Fruit fly (Drosophila melanogaster) whole organism, embryonic: ENCODE measurements around the gene alphaKap4.

Source experiments
- ATbp ChIP-seq: fragments of 200-800 bp; sonication (Bioruptor generic); optimal IDR thresholded peaks from 2 replicates; lab custom pipeline; 2017; ENCODE audit warnings: missing biosample characterization, mild to moderate bottlenecking, missing genetic modification characterization, missing genetic modification reagents
- CG10462 ChIP-seq: fragments of 200-800 bp; sonication (Bioruptor generic); optimal IDR thresholded peaks from 2 replicates; lab custom pipeline; 2016; ENCODE audit warnings: missing biosample characterization, missing genetic modification characterization
- CG10565 ChIP-seq: fragments of 200-800 bp; sonication (Bioruptor generic); optimal IDR thresholded peaks from 3 replicates; lab custom pipeline; 2016; ENCODE audit warnings: missing biosample characterization, mild to moderate bottlenecking, missing genetic modification characterization
- CG10654 ChIP-seq: fragments of 200-800 bp; sonication (Bioruptor generic); optimal IDR thresholded peaks from 2 replicates; lab custom pipeline; 2016; ENCODE audit warnings: missing biosample characterization, missing genetic modification characterization
- CG11093 ChIP-seq: fragments of 200-800 bp; sonication (Bioruptor generic); IDR thresholded peaks from 3 replicates; pipeline ENCODE4 v1.3.6; 2022; ENCODE audit warnings: missing biosample characterization, missing genetic modification characterization
- CG11723 ChIP-seq: fragments of 200-800 bp; sonication (Bioruptor generic); optimal IDR thresholded peaks from 2 replicates; lab custom pipeline; 2017; ENCODE audit warnings: missing biosample characterization, mild to moderate bottlenecking, missing genetic modification characterization
- CG12219 ChIP-seq: fragments of 200-800 bp; sonication (Bioruptor generic); optimal IDR thresholded peaks from 3 replicates; lab custom pipeline; 2018; ENCODE audit warnings: missing biosample characterization, mild to moderate bottlenecking, missing genetic modification characterization
- CG12299 ChIP-seq: fragments of 200-800 bp; sonication (Bioruptor generic); optimal IDR thresholded peaks from 2 replicates; lab custom pipeline; 2018; ENCODE audit warnings: missing biosample characterization, mild to moderate bottlenecking, missing genetic modification characterization
- CG12942 ChIP-seq: fragments of 200-800 bp; sonication (Bioruptor generic); optimal IDR thresholded peaks from 3 replicates; lab custom pipeline; 2016; ENCODE audit warnings: missing biosample characterization, missing genetic modification characterization
- CG15479 ChIP-seq: fragments of 200-800 bp; sonication (Bioruptor generic); optimal IDR thresholded peaks from 3 replicates; lab custom pipeline; 2019; ENCODE audit warnings: missing biosample characterization, mild to moderate bottlenecking, missing genetic modification characterization, moderate library complexity
- CG15696 ChIP-seq: fragments of 200-800 bp; sonication (Bioruptor generic); optimal IDR thresholded peaks from 2 replicates; lab custom pipeline; 2019; ENCODE audit warnings: missing biosample characterization, mild to moderate bottlenecking, missing genetic modification characterization, moderate library complexity
- CG1603 ChIP-seq: fragments of 200-800 bp; sonication (Bioruptor generic); optimal IDR thresholded peaks from 2 replicates; lab custom pipeline; 2019; ENCODE audit warnings: missing biosample characterization, mild to moderate bottlenecking, missing genetic modification characterization, moderate library complexity
- CG18262 ChIP-seq: fragments of 200-800 bp; optimal IDR thresholded peaks from 3 replicates; lab custom pipeline; 2019; ENCODE audit warnings: missing biosample characterization, mild to moderate bottlenecking, missing genetic modification characterization, moderate library complexity
- CG31365 ChIP-seq: fragments of 200-800 bp; sonication (Bioruptor generic); optimal IDR thresholded peaks from 2 replicates; lab custom pipeline; 2018; ENCODE audit warnings: missing biosample characterization, mild to moderate bottlenecking, missing genetic modification characterization
- CG31388 ChIP-seq: fragments of 200-800 bp; sonication (Bioruptor generic); optimal IDR thresholded peaks from 2 replicates; lab custom pipeline; 2016; ENCODE audit warnings: missing biosample characterization, missing genetic modification characterization
- CG32772 ChIP-seq: fragments of 200-800 bp; sonication (Bioruptor generic); IDR thresholded peaks from 2 replicates; pipeline ENCODE4 v1.3.6; 2022; ENCODE audit warnings: missing biosample characterization, missing genetic modification characterization
- CG34224 ChIP-seq: fragments of 200-800 bp; sonication (Bioruptor generic); IDR thresholded peaks from 3 replicates; pipeline ENCODE4 v1.3.6; 2022; ENCODE audit warnings: missing biosample characterization, missing genetic modification characterization; ENCODE audit not compliant: partially characterized antibody
- CG5180 ChIP-seq: fragments of 200-800 bp; sonication (Bioruptor generic); optimal IDR thresholded peaks from 3 replicates; lab custom pipeline; 2017; ENCODE audit warnings: missing biosample characterization, missing genetic modification characterization, mild to moderate bottlenecking, moderate library complexity, missing genetic modification reagents
- CG6813 ChIP-seq: fragments of 200-800 bp; sonication (Bioruptor generic); optimal IDR thresholded peaks from 2 replicates; lab custom pipeline; 2017; ENCODE audit warnings: missing biosample characterization, missing genetic modification characterization, mild to moderate bottlenecking, moderate library complexity, missing genetic modification reagents
- CG7357 ChIP-seq: fragments of 200-800 bp; sonication (Bioruptor generic); IDR thresholded peaks from 3 replicates; pipeline ENCODE4 v1.3.6; 2022; ENCODE audit warnings: missing biosample characterization, missing genetic modification characterization
- CG7745 ChIP-seq: fragments of 200-800 bp; sonication (Bioruptor generic); optimal IDR thresholded peaks from 2 replicates; lab custom pipeline; 2018; ENCODE audit warnings: missing biosample characterization, mild to moderate bottlenecking, missing genetic modification characterization, moderate library complexity
- CG7839 ChIP-seq: fragments of 200-800 bp; sonication (Bioruptor generic); optimal IDR thresholded peaks from 3 replicates; lab custom pipeline; 2018; ENCODE audit warnings: missing biosample characterization, mild to moderate bottlenecking, missing genetic modification characterization, moderate library complexity
- CG7928 ChIP-seq: fragments of 200-800 bp; sonication (Bioruptor generic); optimal IDR thresholded peaks from 2 replicates; lab custom pipeline; 2017; ENCODE audit warnings: missing biosample characterization, mild to moderate bottlenecking, missing genetic modification characterization
- CG9932 ChIP-seq: fragments of 200-800 bp; sonication (Bioruptor generic); IDR thresholded peaks from 2 replicates; pipeline ENCODE4 v1.3.6; 2022; ENCODE audit warnings: missing biosample characterization, missing genetic modification characterization
- Dip2 ChIP-seq: fragments of 200-800 bp; sonication (Bioruptor generic); IDR thresholded peaks from 2 replicates; pipeline ENCODE4 v1.3.6; 2022; ENCODE audit warnings: missing biosample characterization, missing genetic modification characterization
- ERR ChIP-seq: fragments of 200-800 bp; sonication (Bioruptor generic); optimal IDR thresholded peaks from 2 replicates; lab custom pipeline; 2016; ENCODE audit warnings: missing biosample characterization, missing genetic modification characterization
- Fer2 ChIP-seq: fragments of 200-800 bp; sonication (Bioruptor generic); optimal IDR thresholded peaks from 2 replicates; lab custom pipeline; 2018; ENCODE audit warnings: missing biosample characterization, mild to moderate bottlenecking, missing genetic modification characterization, moderate library complexity
- Hand ChIP-seq: fragments of 200-800 bp; sonication (Bioruptor generic); optimal IDR thresholded peaks from 2 replicates; lab custom pipeline; 2017; ENCODE audit warnings: mild to moderate bottlenecking, missing biosample characterization, missing genetic modification reagents, missing genetic modification characterization
- Pdp1 ChIP-seq, 2 experiments: fragments of 200-800 bp; sonication (Bioruptor generic); optimal IDR thresholded peaks; 3 replicates each; lab custom pipeline; 2016; ENCODE audit warnings: missing biosample characterization in 2 of 2, missing genetic modification characterization in 2 of 2, mild to moderate bottlenecking in 1 of 2, moderate library complexity in 1 of 2
- Rfx ChIP-seq: fragments of 200-800 bp; sonication (Bioruptor generic); IDR thresholded peaks from 2 replicates; pipeline ENCODE4 v1.3.6; 2022; ENCODE audit warnings: missing biosample characterization, missing genetic modification characterization
- Sin3A ChIP-seq: fragments of >200 bp; optimal IDR thresholded peaks from 2 replicates; lab custom pipeline; 2018
- Six4 ChIP-seq: fragments of 200-800 bp; sonication (Bioruptor generic); optimal IDR thresholded peaks from 2 replicates; lab custom pipeline; 2016; ENCODE audit warnings: missing biosample characterization, missing genetic modification characterization
- Stat92E ChIP-seq, 3 experiments: fragments of >200 bp in 2 of 3; fragments of 200-800 bp in 1 of 3; sonication (Bioruptor generic) in 1 of 3; optimal IDR thresholded peaks; 2 replicates each; lab custom pipeline; 2017 to 2019; ENCODE audit warnings: missing biosample characterization in 3 of 3, missing genetic modification characterization in 3 of 3, mild to moderate bottlenecking in 1 of 3, moderate library complexity in 1 of 3
- ac ChIP-seq: fragments of 200-800 bp; sonication (Bioruptor generic); optimal IDR thresholded peaks from 3 replicates; lab custom pipeline; 2017; ENCODE audit warnings: missing biosample characterization, mild to moderate bottlenecking, missing genetic modification characterization
- ash1 ChIP-seq: fragments of 200-800 bp; sonication (Bioruptor generic); optimal IDR thresholded peaks from 2 replicates; lab custom pipeline; 2018; ENCODE audit warnings: missing biosample characterization, mild to moderate bottlenecking, missing genetic modification characterization
- bigmax ChIP-seq: fragments of 200-800 bp; sonication (Bioruptor generic); optimal IDR thresholded peaks from 2 replicates; lab custom pipeline; 2018; ENCODE audit warnings: missing biosample characterization, mild to moderate bottlenecking, missing genetic modification characterization
- bsh ChIP-seq, 2 experiments: fragments of 200-800 bp; sonication (Bioruptor generic); optimal IDR thresholded peaks; 2 replicates each; lab custom pipeline; 2017 to 2018; ENCODE audit warnings: mild to moderate bottlenecking in 2 of 2, missing biosample characterization in 2 of 2, missing genetic modification characterization in 2 of 2, moderate library complexity in 1 of 2
- ci ChIP-seq: fragments of 200-800 bp; sonication (Bioruptor generic); IDR thresholded peaks from 3 replicates; pipeline ENCODE4 v1.3.6; 2022; ENCODE audit warnings: missing biosample characterization, missing genetic modification characterization
- dan ChIP-seq: fragments of 200-800 bp; sonication (Bioruptor generic); IDR thresholded peaks from 2 replicates; pipeline ENCODE4 v1.3.6; 2022; ENCODE audit warnings: missing biosample characterization, missing genetic modification characterization
- dysf ChIP-seq: fragments of 200-800 bp; sonication (Bioruptor generic); IDR thresholded peaks from 3 replicates; pipeline ENCODE4 v1.3.6; 2022; ENCODE audit warnings: missing biosample characterization, missing genetic modification characterization
- emc ChIP-seq: fragments of 200-800 bp; sonication (Bioruptor generic); optimal IDR thresholded peaks from 2 replicates; lab custom pipeline; 2016; ENCODE audit warnings: missing biosample characterization, missing genetic modification characterization
- en ChIP-seq: fragments of 200-800 bp; sonication (Bioruptor generic); optimal IDR thresholded peaks from 2 replicates; lab custom pipeline; 2016; ENCODE audit warnings: missing biosample characterization, missing genetic modification characterization
- ftz-f1 ChIP-seq: fragments of 200-800 bp; sonication (Bioruptor generic); optimal IDR thresholded peaks from 2 replicates; lab custom pipeline; 2016; ENCODE audit warnings: missing biosample characterization, missing genetic modification characterization
- gsb-n ChIP-seq: fragments of 200-800 bp; sonication (Bioruptor generic); optimal IDR thresholded peaks from 3 replicates; lab custom pipeline; 2018; ENCODE audit warnings: missing biosample characterization, mild to moderate bottlenecking, missing genetic modification characterization
- hth ChIP-seq: fragments of >200 bp; optimal IDR thresholded peaks from 2 replicates; lab custom pipeline; 2017; ENCODE audit warnings: inconsistent platforms
- nom ChIP-seq: fragments of 200-800 bp; sonication (Bioruptor generic); optimal IDR thresholded peaks from 2 replicates; lab custom pipeline; 2017; ENCODE audit warnings: missing biosample characterization, missing genetic modification characterization, mild to moderate bottlenecking, moderate library complexity, missing genetic modification reagents
- p53 ChIP-seq: fragments of 200-800 bp; sonication (Bioruptor generic); optimal IDR thresholded peaks from 2 replicates; lab custom pipeline; 2016; ENCODE audit warnings: missing biosample characterization, missing genetic modification characterization
- pan ChIP-seq, 4 experiments: fragments of >200 bp in 3 of 4; fragments of 200-800 bp in 1 of 4; sonication (Bioruptor generic) in 1 of 4; optimal IDR thresholded peaks in 3 of 4; IDR thresholded peaks in 1 of 4; 2 replicates each; pipeline versions ENCODE4 v1.3.6 to Lab custom; 2017 to 2022; ENCODE audit warnings: missing biosample characterization in 2 of 4, missing genetic modification characterization in 2 of 4, mixed read lengths in 1 of 4
- ro ChIP-seq: fragments of 200-800 bp; sonication (Bioruptor generic); IDR thresholded peaks from 2 replicates; pipeline ENCODE4 v1.3.6; 2022; ENCODE audit warnings: missing biosample characterization, missing genetic modification characterization
- row ChIP-seq: fragments of 200-800 bp; sonication (Bioruptor generic); IDR thresholded peaks from 3 replicates; pipeline ENCODE4 v1.3.6; 2022; ENCODE audit warnings: missing biosample characterization, missing genetic modification characterization

alphaKap4 gene

DNA sequence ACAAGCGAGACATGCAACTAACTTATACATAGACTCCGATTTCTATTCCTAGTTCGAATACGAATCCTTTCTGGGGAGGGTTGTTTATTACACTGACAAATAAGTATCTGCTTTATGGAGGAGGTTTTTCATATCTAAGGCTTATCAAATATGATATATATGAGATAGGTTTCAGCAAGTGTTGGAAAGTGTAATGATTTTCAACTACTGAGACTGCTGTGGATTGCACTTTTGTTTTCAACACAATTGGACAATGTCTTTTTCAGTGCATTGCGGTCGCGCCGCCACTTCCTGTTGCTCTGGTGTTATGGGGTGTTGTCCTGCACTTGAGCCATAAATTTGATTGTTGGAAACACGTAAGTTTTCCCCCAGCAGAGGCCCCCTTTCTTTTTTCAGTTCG is 23.2 kb downstream of the alphaKap4 start (continued):
- no peak for TF ChIP-seq ash1 (GFP tag; lab: Kevin White, UChicago)
- TF ChIP-seq nom (GFP tag; lab: Kevin White, UChicago) = no peak
- TF ChIP-seq Six4 (GFP tag; lab: Kevin White, UChicago) = peak; percentile 52
- no peak for TF ChIP-seq Hand (GFP tag; lab: Kevin White, UChicago)
- TF ChIP-seq CG12299 (tag; lab: Kevin White, UChicago) = no peak
- no peak for TF ChIP-seq ftz-f1 (GFP tag; lab: Kevin White, UChicago)
- TF ChIP-seq CG11723 (GFP tag; lab: Kevin White, UChicago) = no peak
- no peak for TF ChIP-seq CG12942 (GFP tag; lab: Kevin White, UChicago)
- TF ChIP-seq Rfx = no peak
- no peak; the same call in 1 of the 2 replicates for TF ChIP-seq CG32772
- TF ChIP-seq CG7928 (GFP tag; lab: Kevin White, UChicago) = no peak
- TF ChIP-seq ATbp (GFP tag; lab: Kevin White, UChicago) = peak; percentile 30
- no peak for TF ChIP-seq Sin3A (lab: Kevin White, UChicago)
- peak; percentile 56; the same call in 2 of the 3 replicates for TF ChIP-seq ci (GFP tag; lab: Robert Waterston, UW)
- TF ChIP-seq CG7357 (GFP tag; lab: Robert Waterston, UW) = no peak
- no peak for TF ChIP-seq CG31365
- TF ChIP-seq CG12219 (GFP tag; lab: Kevin White, UChicago) = peak; percentile 52
- no peak for TF ChIP-seq CG9932 (GFP tag; lab: Robert Waterston, UW)
- TF ChIP-seq CG7839 (tag; lab: Kevin White, UChicago) = peak; percentile 56
- no peak for TF ChIP-seq pan (optimal IDR thresholded peaks at IDR 0.05; lab: Kevin White, UChicago)
- TF ChIP-seq pan (GFP tag; optimal IDR thresholded peaks at IDR 0.05 in 1 of 2, IDR thresholded peaks at IDR 0.05 in 1 of 2) = peak in 1 of 2 experiments; percentile 47
- TF ChIP-seq CG7745 (tag; lab: Kevin White, UChicago) = no peak
- peak; percentile 82 for TF ChIP-seq CG18262 (tag; lab: Kevin White, UChicago)
- TF ChIP-seq Stat92E (GFP tag; optimal IDR thresholded peaks at IDR 0.05; lab: Kevin White, UChicago) = no peak
- no peak for TF ChIP-seq dysf (GFP tag; lab: Robert Waterston, UW)
- no peak for TF ChIP-seq CG10565 (GFP tag; lab: Kevin White, UChicago)
- peak; percentile 67 for TF ChIP-seq row (GFP tag; lab: Robert Waterston, UW)
- peak in 1 of 2 experiments; percentile 78 for TF ChIP-seq bsh (GFP tag; optimal IDR thresholded peaks at IDR 0.05; lab: Kevin White, UChicago)
- TF ChIP-seq Dip2 (GFP tag; lab: Robert Waterston, UW) = no peak
- TF ChIP-seq CG11093 (GFP tag; lab: Robert Waterston, UW) = no peak
- TF ChIP-seq CG31388 (GFP tag; lab: Kevin White, UChicago) = no peak
- TF ChIP-seq hth (lab: Kevin White, UChicago) = no peak
- no peak for TF ChIP-seq CG10462 (GFP tag; lab: Kevin White, UChicago)
- no peak for TF ChIP-seq emc
- TF ChIP-seq CG34224 (GFP tag; lab: Robert Waterston, UW) = no peak
- peak; percentile 6 for TF ChIP-seq CG6813
- no peak for TF ChIP-seq Fer2 (tag; lab: Kevin White, UChicago)
- TF ChIP-seq ERR = no peak
- TF ChIP-seq CG10654 = no peak
- TF ChIP-seq CG1603 (tag; lab: Kevin White, UChicago) = peak; percentile 60
- TF ChIP-seq bigmax = no peak
- TF ChIP-seq CG15479 (GFP tag; lab: Kevin White, UChicago) = no peak
- TF ChIP-seq ac = peak; percentile 40
- 0 out of 2 replicates have a peak, but pooled peaks have one; percentile 34 for TF ChIP-seq dan
- TF ChIP-seq ro = no peak
- TF ChIP-seq CG5180 (GFP tag; lab: Kevin White, UChicago) = peak; percentile 18
- TF ChIP-seq CG15696 (tag; lab: Kevin White, UChicago) = peak; percentile 85
- no peak for TF ChIP-seq p53 (GFP tag; lab: Kevin White, UChicago)
- TF ChIP-seq en (GFP tag; lab: Kevin White, UChicago) = peak; percentile 25
- TF ChIP-seq Pdp1 (GFP tag; optimal IDR thresholded peaks at IDR 0.05; lab: Kevin White, UChicago) = peak; percentile 5 to 27
- peak; percentile 25 for TF ChIP-seq gsb-n (tag; lab: Kevin White, UChicago)
